Worm (Caenorhabditis elegans) whole organism, young adult: Measurements from ENCODE around the gene srh-270.

Experiments used
- Y53F4B.3 ChIP-seq: fragments of 200-800 bp; sonication (Bioruptor generic); IDR thresholded peaks from 2 replicates; pipeline ENCODE4 v1.3.6; 2022; ENCODE audit warnings: missing genetic modification reagents, missing genetic modification characterization, missing compliant biosample characterization
- egrh-3 ChIP-seq: fragments of 200-800 bp; sonication (Bioruptor generic); IDR thresholded peaks from 2 replicates; pipeline ENCODE4 v1.3.6; 2022; ENCODE audit warnings: missing genetic modification reagents, missing genetic modification characterization, missing compliant biosample characterization
- hmg-1.2 ChIP-seq: fragments of 200-800 bp; sonication (Bioruptor generic); IDR thresholded peaks from 2 replicates; pipeline ENCODE4 v1.3.6; 2022; ENCODE audit warnings: missing genetic modification reagents, missing genetic modification characterization, missing compliant biosample characterization
- rpc-1 ChIP-seq, 2 experiments: fragments of 150-350 bp in 1 of 2; sonication (generic microtip) in 1 of 2; optimal IDR thresholded peaks; 2 replicates each; lab custom pipeline; 2014 to 2018; ENCODE audit warnings: missing biosample characterization in 1 of 2, missing genetic modification characterization in 1 of 2, missing genetic modification reagents in 1 of 2, missing genotype in 1 of 2

DNA sequence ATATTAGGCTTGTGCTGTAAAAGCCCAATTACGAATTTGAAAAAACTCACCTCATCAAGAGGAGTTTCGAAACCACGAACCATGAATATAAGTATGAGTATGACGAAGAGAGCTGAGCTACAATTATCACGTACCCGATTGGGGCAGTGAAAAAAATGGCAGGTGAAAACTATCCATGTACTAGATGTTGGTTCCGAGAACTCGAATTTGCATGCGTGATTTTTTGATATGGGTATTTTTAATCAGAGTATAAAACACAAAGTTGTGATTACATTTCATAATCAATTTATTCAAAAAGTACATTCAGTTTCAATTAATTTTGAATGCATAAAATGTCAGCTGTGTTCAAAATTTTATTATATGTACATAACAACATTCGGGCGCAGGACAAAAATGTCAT lies 47.5 kb downstream of the srh-270 start, which contains the start of gene F54E2.9:
- TF ChIP-seq Y53F4B.3 (GFP tag; lab: Robert Waterston, UW) = no peak
- no peak for TF ChIP-seq egrh-3 (GFP tag; lab: Robert Waterston, UW)
- TF ChIP-seq hmg-1.2 (GFP tag; lab: Robert Waterston, UW) = no peak
- no peak for TF ChIP-seq rpc-1 (optimal IDR thresholded peaks at IDR 0.05; lab: Kevin White, UChicago)
- TF ChIP-seq rpc-1 (tag; optimal IDR thresholded peaks at IDR 0.05; lab: Kevin White, UChicago) = no peak
